Worm (Caenorhabditis elegans) whole organism, mixed stage, embryonic: ENCODE data around the gene F52E1.9.

Experiments used
- blmp-1 ChIP-seq: fragments of 150-350 bp; optimal IDR thresholded peaks from 2 replicates; lab custom pipeline; 2014; ENCODE audit warnings: missing biosample characterization, missing genetic modification characterization
- ceh-39 ChIP-seq: fragments of 150-350 bp; optimal IDR thresholded peaks from 2 replicates; lab custom pipeline; 2014; ENCODE audit warnings: missing biosample characterization, missing genetic modification characterization
- elt-3 ChIP-seq: fragments of 150-350 bp; optimal IDR thresholded peaks from 2 replicates; lab custom pipeline; 2014; ENCODE audit warnings: missing biosample characterization, missing genetic modification characterization
- ham-2 ChIP-seq: fragments of 200-800 bp; sonication (Bioruptor generic); optimal IDR thresholded peaks from 2 replicates; lab custom pipeline; 2018; ENCODE audit warnings: mild to moderate bottlenecking, missing genetic modification characterization, missing compliant biosample characterization
- lin-13 ChIP-seq: fragments of 150-350 bp; optimal IDR thresholded peaks from 2 replicates; lab custom pipeline; 2014; ENCODE audit warnings: missing biosample characterization, missing genetic modification characterization
- mep-1 ChIP-seq: fragments of 150-350 bp; optimal IDR thresholded peaks from 2 replicates; lab custom pipeline; 2017; ENCODE audit warnings: missing biosample characterization, missing genetic modification reagents, missing genetic modification characterization, inconsistent platforms
- nhr-12 ChIP-seq: fragments of 150-350 bp; optimal IDR thresholded peaks from 2 replicates; lab custom pipeline; 2014; ENCODE audit warnings: missing biosample characterization, missing genetic modification characterization
- nhr-28 ChIP-seq: fragments of 150-350 bp; optimal IDR thresholded peaks from 2 replicates; lab custom pipeline; 2014; ENCODE audit warnings: missing biosample characterization, missing genetic modification characterization
- nhr-76 ChIP-seq: sonication (generic microtip); optimal IDR thresholded peaks from 2 replicates; lab custom pipeline; 2017; ENCODE audit warnings: missing biosample characterization, missing genetic modification characterization
- pha-4 ChIP-seq: fragments of 150-350 bp; optimal IDR thresholded peaks from 2 replicates; lab custom pipeline; 2018; ENCODE audit warnings: missing biosample characterization, missing genetic modification reagents, missing genetic modification characterization
- sem-2 ChIP-seq: fragments of 200-800 bp; sonication (Bioruptor generic); optimal IDR thresholded peaks from 2 replicates; lab custom pipeline; 2018; ENCODE audit warnings: mild to moderate bottlenecking, missing genetic modification characterization, missing compliant biosample characterization
- snpc-4 ChIP-seq: fragments of 150-350 bp; optimal IDR thresholded peaks from 2 replicates; lab custom pipeline; 2014; ENCODE audit warnings: missing biosample characterization, missing genetic modification characterization
- unc-62 ChIP-seq: fragments of 150-350 bp; optimal IDR thresholded peaks from 2 replicates; lab custom pipeline; 2014; ENCODE audit warnings: missing biosample characterization, missing genetic modification reagents, missing genetic modification characterization

DNA sequence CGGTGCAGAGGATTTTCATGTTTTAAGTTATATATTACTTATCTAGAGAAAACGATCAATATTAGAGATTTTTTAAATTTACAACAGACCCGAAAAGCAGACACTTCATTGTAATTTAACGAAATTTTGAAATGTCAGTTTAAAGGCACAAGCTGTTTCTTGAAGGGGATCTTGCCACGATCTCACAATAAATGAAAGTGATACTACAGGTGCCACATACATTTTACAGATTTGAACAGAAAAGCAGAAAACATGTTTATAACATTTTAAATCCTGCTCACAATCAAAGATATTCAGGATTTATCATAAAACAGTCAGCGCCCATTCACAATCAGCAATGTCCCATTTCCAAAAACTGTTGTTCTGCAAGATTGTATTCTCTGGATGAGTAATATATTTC lies 52.5 kb downstream of the F52E1.9 start:
- no peak for TF ChIP-seq pha-4 (tag; lab: Kevin White, UChicago)
- TF ChIP-seq unc-62 = no peak
- no peak for TF ChIP-seq ceh-39
- no peak for TF ChIP-seq nhr-12 (tag; lab: Kevin White, UChicago)
- TF ChIP-seq nhr-76 = no peak
- no peak for TF ChIP-seq elt-3
- no peak for TF ChIP-seq mep-1 (tag; lab: Kevin White, UChicago)
- TF ChIP-seq ham-2 = no peak
- TF ChIP-seq snpc-4 (tag; lab: Kevin White, UChicago) = no peak
- no peak for TF ChIP-seq lin-13 (tag; lab: Kevin White, UChicago)
- TF ChIP-seq nhr-28 (tag; lab: Kevin White, UChicago) = no peak
- no peak for TF ChIP-seq sem-2 (GFP tag; lab: Kevin White, UChicago)
- no peak for TF ChIP-seq blmp-1
